Worm (Caenorhabditis elegans): ENCODE results near the gene srz-70.

DNA sequence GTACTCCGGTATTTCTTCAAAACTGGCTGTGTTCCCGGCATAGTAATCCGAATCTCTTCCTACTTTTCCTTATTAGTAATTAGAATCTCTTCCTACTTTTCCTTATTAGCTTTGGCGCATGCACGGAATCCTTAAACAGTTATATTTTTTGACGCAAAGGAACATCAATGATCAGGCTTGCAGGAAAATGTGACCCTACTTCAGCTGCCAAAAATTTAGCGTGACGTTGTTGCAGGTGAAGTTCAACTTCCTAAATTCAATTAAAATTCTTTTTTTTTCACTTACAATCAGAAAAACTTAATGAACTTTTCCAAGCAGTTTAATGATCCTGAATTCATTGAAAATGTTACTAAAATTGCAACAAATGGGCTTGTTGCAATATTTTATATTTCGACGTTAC lies 14.5 kb upstream of the srz-70 start, which contains the start of gene srz-79:
- no peak for TF ChIP-seq ceh-31 (tag; optimal IDR thresholded peaks at IDR 0.05)
- no peak for TF ChIP-seq ahr-1 (tag; optimal IDR thresholded peaks at IDR 0.05)
